Fruit fly (Drosophila melanogaster) whole organism, embryonic: ENCODE measurements around the gene CG14883.

Source experiments
- B-H2 ChIP-seq: fragments of 200-800 bp; sonication (Bioruptor generic); optimal IDR thresholded peaks from 2 replicates; lab custom pipeline; 2018; ENCODE audit warnings: missing biosample characterization, mild to moderate bottlenecking, missing genetic modification characterization
- BEAF-32 ChIP-seq: fragments of 200-800 bp; sonication (Bioruptor generic); optimal IDR thresholded peaks from 3 replicates; lab custom pipeline; 2017; ENCODE audit warnings: missing biosample characterization, missing genetic modification characterization, mild to moderate bottlenecking, moderate library complexity, missing genetic modification reagents
- Bdp1 ChIP-seq: fragments of 200-800 bp; sonication (Bioruptor generic); optimal IDR thresholded peaks from 3 replicates; lab custom pipeline; 2016; ENCODE audit warnings: missing biosample characterization, missing genetic modification characterization
- C15 ChIP-seq: fragments of 200-800 bp; sonication (Bioruptor generic); IDR thresholded peaks from 3 replicates; pipeline ENCODE4 v1.3.6; 2022; ENCODE audit warnings: missing biosample characterization, missing genetic modification characterization
- CG10366 ChIP-seq: fragments of 200-800 bp; sonication (Bioruptor generic); IDR thresholded peaks from 2 replicates; pipeline ENCODE4 v1.3.6; 2022; ENCODE audit warnings: missing biosample characterization, missing genetic modification characterization
- CG10543 ChIP-seq: fragments of 200-800 bp; sonication (Bioruptor generic); optimal IDR thresholded peaks from 3 replicates; lab custom pipeline; 2017; ENCODE audit warnings: missing biosample characterization, mild to moderate bottlenecking, missing genetic modification characterization, moderate library complexity
- CG10565 ChIP-seq: fragments of 200-800 bp; sonication (Bioruptor generic); optimal IDR thresholded peaks from 3 replicates; lab custom pipeline; 2016; ENCODE audit warnings: missing biosample characterization, mild to moderate bottlenecking, missing genetic modification characterization
- CG10959 ChIP-seq: fragments of 200-800 bp; sonication (Bioruptor generic); IDR thresholded peaks from 2 replicates; pipeline ENCODE4 v1.3.6; 2022; ENCODE audit warnings: missing biosample characterization, missing genetic modification characterization
- CG13123 ChIP-seq: fragments of 200-800 bp; sonication (Bioruptor generic); optimal IDR thresholded peaks from 2 replicates; lab custom pipeline; 2016; ENCODE audit warnings: missing biosample characterization, missing genetic modification characterization
- CG14050 ChIP-seq: fragments of 200-800 bp; sonication (Bioruptor generic); IDR thresholded peaks from 3 replicates; pipeline ENCODE4 v1.3.6; 2022; ENCODE audit warnings: missing biosample characterization, missing genetic modification characterization
- CG14965 ChIP-seq: fragments of 200-800 bp; sonication (Bioruptor generic); optimal IDR thresholded peaks from 2 replicates; lab custom pipeline; 2016; ENCODE audit warnings: missing biosample characterization, missing genetic modification characterization, borderline replicate concordance
- CG16815 ChIP-seq: fragments of 200-800 bp; sonication (Bioruptor generic); optimal IDR thresholded peaks from 3 replicates; lab custom pipeline; 2017; ENCODE audit warnings: missing biosample characterization, mild to moderate bottlenecking, missing genetic modification characterization
- CG1832 ChIP-seq: fragments of 200-800 bp; sonication (Bioruptor generic); optimal IDR thresholded peaks from 2 replicates; lab custom pipeline; 2017; ENCODE audit warnings: missing biosample characterization, mild to moderate bottlenecking, missing genetic modification characterization, inconsistent platforms
- CG4617 ChIP-seq: fragments of 200-800 bp; sonication (Bioruptor generic); optimal IDR thresholded peaks from 3 replicates; lab custom pipeline; 2016; ENCODE audit warnings: missing biosample characterization, missing genetic modification characterization, borderline replicate concordance
- CG5953 ChIP-seq: fragments of 200-800 bp; sonication (Bioruptor generic); IDR thresholded peaks from 2 replicates; pipeline ENCODE4 v1.3.6; 2022; ENCODE audit warnings: missing biosample characterization, missing genetic modification characterization
- CG6254 ChIP-seq: fragments of 200-800 bp; sonication (Bioruptor generic); optimal IDR thresholded peaks from 3 replicates; lab custom pipeline; 2017; ENCODE audit warnings: mild to moderate bottlenecking, missing biosample characterization, missing genetic modification reagents, missing genetic modification characterization
- CG6654 ChIP-seq: fragments of 200-800 bp; sonication (Bioruptor generic); optimal IDR thresholded peaks from 2 replicates; lab custom pipeline; 2017; ENCODE audit warnings: missing biosample characterization, mild to moderate bottlenecking, missing genetic modification characterization
- CG6683 ChIP-seq: fragments of 200-800 bp; sonication (Bioruptor generic); optimal IDR thresholded peaks from 2 replicates; lab custom pipeline; 2017; ENCODE audit warnings: missing biosample characterization, mild to moderate bottlenecking, missing genetic modification characterization, missing genetic modification reagents
- CTCF ChIP-seq: fragments of 200-800 bp; sonication (Bioruptor generic); optimal IDR thresholded peaks from 2 replicates; lab custom pipeline; 2017; ENCODE audit warnings: missing biosample characterization, mild to moderate bottlenecking, missing genetic modification characterization, moderate library complexity
- CoRest ChIP-seq: fragments of 200-800 bp; sonication (Bioruptor generic); optimal IDR thresholded peaks from 3 replicates; lab custom pipeline; 2018; ENCODE audit warnings: missing biosample characterization, mild to moderate bottlenecking, missing genetic modification characterization, moderate library complexity
- HLH3B ChIP-seq: fragments of 200-800 bp; sonication (Bioruptor generic); IDR thresholded peaks from 2 replicates; pipeline ENCODE4 v1.3.6; 2022; ENCODE audit warnings: missing biosample characterization, missing genetic modification characterization
- Oaz ChIP-seq: fragments of 200-800 bp; sonication (Bioruptor generic); IDR thresholded peaks from 2 replicates; pipeline ENCODE4 v1.3.6; 2022; ENCODE audit warnings: missing biosample characterization, missing genetic modification characterization
- Poxn ChIP-seq: fragments of 200-800 bp; sonication (Bioruptor generic); IDR thresholded peaks from 2 replicates; pipeline ENCODE4 v1.3.6; 2022; ENCODE audit warnings: missing biosample characterization, missing genetic modification characterization
- Spps ChIP-seq: fragments of 200-800 bp; sonication (Bioruptor generic); optimal IDR thresholded peaks from 2 replicates; lab custom pipeline; 2018; ENCODE audit warnings: missing biosample characterization, mild to moderate bottlenecking, missing genetic modification characterization
- Sry-β ChIP-seq: fragments of 200-800 bp; sonication (Bioruptor generic); optimal IDR thresholded peaks from 2 replicates; lab custom pipeline; 2018; ENCODE audit warnings: missing biosample characterization, mild to moderate bottlenecking, missing genetic modification characterization, moderate library complexity
- aop ChIP-seq: fragments of 200-800 bp; sonication (Bioruptor generic); IDR thresholded peaks from 2 replicates; pipeline ENCODE4 v1.3.6; 2022; ENCODE audit warnings: missing biosample characterization, missing genetic modification characterization
- da ChIP-seq: fragments of 200-800 bp; sonication (Bioruptor generic); optimal IDR thresholded peaks from 2 replicates; lab custom pipeline; 2016; ENCODE audit warnings: missing biosample characterization, missing genetic modification characterization
- dan ChIP-seq: fragments of 200-800 bp; sonication (Bioruptor generic); IDR thresholded peaks from 2 replicates; pipeline ENCODE4 v1.3.6; 2022; ENCODE audit warnings: missing biosample characterization, missing genetic modification characterization
- disco-r ChIP-seq: fragments of 200-800 bp; sonication (Bioruptor generic); optimal IDR thresholded peaks from 2 replicates; lab custom pipeline; 2016; ENCODE audit warnings: missing biosample characterization, missing genetic modification characterization
- eve ChIP-seq, 2 experiments: fragments of >200 bp; optimal IDR thresholded peaks; 2 replicates each; lab custom pipeline; 2017; ENCODE audit warnings: missing biosample characterization in 2 of 2, missing genetic modification characterization in 2 of 2
- exex ChIP-seq: fragments of 200-800 bp; sonication (Bioruptor generic); optimal IDR thresholded peaks from 4 replicates; lab custom pipeline; 2018; ENCODE audit warnings: missing biosample characterization, mild to moderate bottlenecking, missing genetic modification characterization, moderate library complexity
- fd64A ChIP-seq: fragments of 200-800 bp; sonication (Bioruptor generic); optimal IDR thresholded peaks from 3 replicates; lab custom pipeline; 2018; ENCODE audit warnings: missing biosample characterization, mild to moderate bottlenecking, missing genetic modification characterization
- lov ChIP-seq, 2 experiments: fragments of 200-800 bp in 1 of 2; fragments of >200 bp in 1 of 2; sonication (Bioruptor generic) in 1 of 2; IDR thresholded peaks in 1 of 2; optimal IDR thresholded peaks in 1 of 2; 2 replicates in 1 of 2; 3 replicates in 1 of 2; pipeline versions ENCODE4 v1.3.6 to Lab custom; 2017 to 2022; ENCODE audit warnings: missing biosample characterization in 1 of 2, missing genetic modification characterization in 1 of 2
- luna ChIP-seq: fragments of 200-800 bp; sonication (Bioruptor generic); optimal IDR thresholded peaks from 2 replicates; lab custom pipeline; 2016; ENCODE audit warnings: missing biosample characterization, missing genetic modification characterization
- mld ChIP-seq: fragments of 200-800 bp; sonication (Bioruptor generic); IDR thresholded peaks from 3 replicates; pipeline ENCODE4 v1.3.6; 2022; ENCODE audit warnings: missing biosample characterization, missing genetic modification characterization; ENCODE audit not compliant: partially characterized antibody
- nerfin-1 ChIP-seq: fragments of 200-800 bp; sonication (Bioruptor generic); optimal IDR thresholded peaks from 3 replicates; lab custom pipeline; 2019; ENCODE audit warnings: missing biosample characterization, mild to moderate bottlenecking, missing genetic modification characterization, moderate library complexity
- odd ChIP-seq: fragments of 200-800 bp; sonication (Bioruptor generic); optimal IDR thresholded peaks from 2 replicates; lab custom pipeline; 2017; ENCODE audit warnings: missing biosample characterization, mild to moderate bottlenecking, missing genetic modification characterization
- pita ChIP-seq: fragments of 200-800 bp; sonication (Bioruptor generic); optimal IDR thresholded peaks from 2 replicates; lab custom pipeline; 2017; ENCODE audit warnings: missing biosample characterization, mild to moderate bottlenecking, missing genetic modification characterization
- pzg ChIP-seq: fragments of 200-800 bp; sonication (Bioruptor generic); optimal IDR thresholded peaks from 3 replicates; lab custom pipeline; 2018; ENCODE audit warnings: missing biosample characterization, mild to moderate bottlenecking, missing genetic modification characterization, moderate library complexity
- salm ChIP-seq: fragments of 200-800 bp; sonication (Bioruptor generic); optimal IDR thresholded peaks from 2 replicates; lab custom pipeline; 2018; ENCODE audit warnings: missing biosample characterization, mild to moderate bottlenecking, missing genetic modification characterization
- seq ChIP-seq: fragments of 200-800 bp; sonication (Bioruptor generic); IDR thresholded peaks from 2 replicates; pipeline ENCODE4 v1.3.6; 2022; ENCODE audit warnings: missing biosample characterization, missing genetic modification characterization
- slbo ChIP-seq: fragments of 200-800 bp; sonication (Bioruptor generic); IDR thresholded peaks from 2 replicates; pipeline ENCODE4 v1.3.6; 2022; ENCODE audit warnings: missing biosample characterization, missing genetic modification characterization
- sqz ChIP-seq: fragments of 200-800 bp; sonication (Bioruptor generic); optimal IDR thresholded peaks from 3 replicates; lab custom pipeline; 2018; ENCODE audit warnings: missing biosample characterization, mild to moderate bottlenecking, missing genetic modification characterization
- tll ChIP-seq, 2 experiments: fragments of 200-800 bp in 1 of 2; fragments of >200 bp in 1 of 2; sonication (Bioruptor generic) in 1 of 2; optimal IDR thresholded peaks; 2 replicates each; lab custom pipeline; 2017 to 2019; ENCODE audit warnings: missing biosample characterization in 2 of 2, missing genetic modification characterization in 2 of 2, mild to moderate bottlenecking in 1 of 2, moderate library complexity in 1 of 2
- tup ChIP-seq: fragments of 200-800 bp; sonication (Bioruptor generic); optimal IDR thresholded peaks from 2 replicates; lab custom pipeline; 2016; ENCODE audit warnings: missing biosample characterization, mild to moderate bottlenecking, missing genetic modification characterization, moderate library complexity
- vnd ChIP-seq: fragments of 200-800 bp; sonication (Bioruptor generic); IDR thresholded peaks from 3 replicates; pipeline ENCODE4 v1.3.6; 2022; ENCODE audit warnings: missing biosample characterization, missing genetic modification characterization; ENCODE audit not compliant: partially characterized antibody
- zen ChIP-seq: fragments of 200-800 bp; sonication (Bioruptor generic); optimal IDR thresholded peaks from 3 replicates; lab custom pipeline; 2018; ENCODE audit warnings: missing biosample characterization, mild to moderate bottlenecking, missing genetic modification characterization, moderate library complexity
- zf30C ChIP-seq: fragments of 200-800 bp; sonication (Bioruptor generic); optimal IDR thresholded peaks from 3 replicates; lab custom pipeline; 2018; ENCODE audit warnings: missing biosample characterization, mild to moderate bottlenecking, missing genetic modification characterization

Gene CG14883

dm6 chr3R:16448378-16449134 is 7.3 kb upstream of the CG14883 start (continued):
- 0 out of 2 replicates have a peak, but pooled peaks have one; percentile 5 for TF ChIP-seq aop (GFP tag; lab: Robert Waterston, UW)
- TF ChIP-seq seq (GFP tag; lab: Robert Waterston, UW) = no peak; the same call in 1 of the 2 replicates
- TF ChIP-seq exex (tag; lab: Kevin White, UChicago) = no peak
- TF ChIP-seq CG14965 (GFP tag; lab: Kevin White, UChicago) = no peak
- no peak for TF ChIP-seq luna (GFP tag; lab: Kevin White, UChicago)
- TF ChIP-seq sqz (GFP tag; lab: Kevin White, UChicago) = no peak
- TF ChIP-seq odd (GFP tag; lab: Kevin White, UChicago) = peak; percentile 54
- peak; percentile 52; the same call in 1 of the 3 replicates for TF ChIP-seq C15 (GFP tag; lab: Robert Waterston, UW)
- TF ChIP-seq pita (GFP tag; lab: Kevin White, UChicago) = no peak
- peak in 1 of 2 experiments; percentile 94 for TF ChIP-seq eve (GFP tag; optimal IDR thresholded peaks at IDR 0.05; lab: Kevin White, UChicago)
- TF ChIP-seq vnd (GFP tag; lab: Robert Waterston, UW) = no peak
- peak; percentile 50 for TF ChIP-seq zen (tag; lab: Kevin White, UChicago)
- TF ChIP-seq CG1832 = no peak
- no peak for TF ChIP-seq tll (GFP tag; optimal IDR thresholded peaks at IDR 0.05; lab: Kevin White, UChicago)
- TF ChIP-seq CG6654 (GFP tag; lab: Kevin White, UChicago) = peak; percentile 66
- peak; percentile 63 for TF ChIP-seq Bdp1 (GFP tag; lab: Kevin White, UChicago)
- peak; percentile 79 for TF ChIP-seq CG6254 (GFP tag; lab: Kevin White, UChicago)
- TF ChIP-seq B-H2 (GFP tag; lab: Kevin White, UChicago) = no peak
- no peak for TF ChIP-seq pzg (GFP tag; lab: Kevin White, UChicago)
- no peak for TF ChIP-seq lov (optimal IDR thresholded peaks at IDR 0.05; lab: Kevin White, UChicago)
- TF ChIP-seq lov (GFP tag; IDR thresholded peaks at IDR 0.05; lab: Robert Waterston, UW) = peak; percentile 84
- TF ChIP-seq CG10565 = peak; percentile 24
- peak; percentile 74 for TF ChIP-seq CG10959 (GFP tag; lab: Robert Waterston, UW)
- peak; percentile 50 for TF ChIP-seq disco-r (GFP tag; lab: Kevin White, UChicago)
- peak; percentile 64 for TF ChIP-seq CG16815 (GFP tag; lab: Kevin White, UChicago)
- peak; percentile 50 for TF ChIP-seq da (GFP tag; lab: Kevin White, UChicago)
- TF ChIP-seq CoRest = no peak
- no peak for TF ChIP-seq mld (GFP tag; lab: Robert Waterston, UW)
- TF ChIP-seq CG10543 (GFP tag; lab: Kevin White, UChicago) = no peak
- TF ChIP-seq Poxn (GFP tag; lab: Robert Waterston, UW) = peak; percentile 8; the same call in 1 of the 2 replicates
- TF ChIP-seq CG13123 (GFP tag; lab: Kevin White, UChicago) = peak; percentile 5
- TF ChIP-seq Spps (tag; lab: Kevin White, UChicago) = peak; percentile 68
- TF ChIP-seq zf30C (GFP tag; lab: Kevin White, UChicago) = peak; percentile 76
- no peak for TF ChIP-seq CG4617 (GFP tag; lab: Kevin White, UChicago)
- TF ChIP-seq fd64A (GFP tag; lab: Kevin White, UChicago) = peak; percentile 47
- TF ChIP-seq tup = peak; percentile 58
- TF ChIP-seq CTCF (GFP tag; lab: Kevin White, UChicago) = peak; percentile 13
- TF ChIP-seq CG14050 (GFP tag; lab: Robert Waterston, UW) = 0 out of 3 replicates have a peak, but pooled peaks have one; percentile 12
- TF ChIP-seq CG10366 (GFP tag; lab: Robert Waterston, UW) = peak; percentile 86
- peak; percentile 52; the same call in 1 of the 2 replicates for TF ChIP-seq dan (GFP tag; lab: Robert Waterston, UW)
- peak; percentile 80 for TF ChIP-seq slbo (GFP tag; lab: Robert Waterston, UW)
- TF ChIP-seq HLH3B (GFP tag; lab: Robert Waterston, UW) = peak; percentile 87
- TF ChIP-seq nerfin-1 (tag; lab: Kevin White, UChicago) = no peak
- no peak for TF ChIP-seq BEAF-32 (GFP tag; lab: Kevin White, UChicago)
- peak; percentile 63 for TF ChIP-seq Oaz (GFP tag; lab: Robert Waterston, UW)
- peak; percentile 66 for TF ChIP-seq salm (tag; lab: Kevin White, UChicago)
- TF ChIP-seq CG5953 (GFP tag; lab: Robert Waterston, UW) = peak; percentile 70
- TF ChIP-seq CG6683 (GFP tag; lab: Kevin White, UChicago) = no peak
- peak; percentile 41 for TF ChIP-seq Sry-β
